Fruit fly (Drosophila melanogaster): ENCODE measurements around the gene CG4942.

DNA sequence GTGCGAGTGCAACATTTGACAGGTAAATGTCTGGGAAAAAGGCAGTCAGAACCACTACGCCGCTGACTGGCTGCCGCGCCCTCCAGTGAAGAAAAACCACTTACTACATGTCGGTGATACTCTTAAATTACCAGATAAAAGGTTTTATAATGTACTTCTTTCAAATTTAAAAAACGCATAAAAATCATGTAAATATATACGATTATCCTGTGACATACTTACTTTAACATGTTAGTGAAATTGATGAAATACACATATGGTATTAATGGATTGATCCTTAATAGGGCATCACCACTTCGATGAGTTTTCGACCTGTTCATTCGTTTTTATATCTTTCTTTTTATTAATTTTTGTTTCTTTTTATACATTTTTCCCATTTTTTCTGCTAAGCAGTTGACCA lies 46.3 kb upstream of the CG4942 start:
- TF ChIP-seq CG8478 (optimal IDR thresholded peaks at IDR 0.05) (no peak), CTCF (optimal IDR thresholded peaks at IDR 0.05) (no peak)
